Fruit fly (Drosophila melanogaster): Measurements from ENCODE around the gene CG4502.

Gene CG4502

dm6 chr2L:7148086-7148485, 56.0 kb downstream of the CG4502 start (continued):
- TF ChIP-seq Drgx (GFP tag; IDR thresholded peaks at IDR 0.05): peak; percentile 74
- peak; percentile 57; the same call in 1 of the 2 replicates for TF ChIP-seq H2.0 (GFP tag; IDR thresholded peaks at IDR 0.05)
- TF ChIP-seq wor (GFP tag; IDR thresholded peaks at IDR 0.05): peak; percentile 62
- TF ChIP-seq CG43689 (GFP tag; IDR thresholded peaks at IDR 0.05): no peak
- no peak for TF ChIP-seq pros (GFP tag; optimal IDR thresholded peaks at IDR 0.05)
- no peak for TF ChIP-seq NFAT (GFP tag; IDR thresholded peaks at IDR 0.05)
- TF ChIP-seq otp (GFP tag; IDR thresholded peaks at IDR 0.05): peak; percentile 76; the same call in 2 of the 3 replicates
- peak; percentile 73 for TF ChIP-seq lmd (GFP tag; IDR thresholded peaks at IDR 0.05)
- no peak for TF ChIP-seq cg (GFP tag; optimal IDR thresholded peaks at IDR 0.05)
- peak; percentile 23 for TF ChIP-seq Ets97D (GFP tag; optimal IDR thresholded peaks at IDR 0.05)
- peak; percentile 87 for TF ChIP-seq stc (GFP tag; IDR thresholded peaks at IDR 0.05)
- TF ChIP-seq kay (GFP tag; optimal IDR thresholded peaks at IDR 0.05): peak; percentile 18
- no peak for TF ChIP-seq C15 (GFP tag; IDR thresholded peaks at IDR 0.05)
- peak; percentile 53 for TF ChIP-seq CG8089 (GFP tag; optimal IDR thresholded peaks at IDR 0.05)
- TF ChIP-seq abd-A (tag; optimal IDR thresholded peaks at IDR 0.05): no peak
- peak; percentile 68 for TF ChIP-seq CG1602 (GFP tag; optimal IDR thresholded peaks at IDR 0.05)
- peak; percentile 67 for TF ChIP-seq trem (tag; optimal IDR thresholded peaks at IDR 0.05)
- TF ChIP-seq CHES-1-like (GFP tag; optimal IDR thresholded peaks at IDR 0.05): peak; percentile 47
- TF ChIP-seq CG9797 (GFP tag; optimal IDR thresholded peaks at IDR 0.05): no peak
- peak; percentile 17 for TF ChIP-seq Myb (GFP tag; optimal IDR thresholded peaks at IDR 0.05)
- TF ChIP-seq CG1832 (GFP tag; optimal IDR thresholded peaks at IDR 0.05): no peak
- TF ChIP-seq ssp (GFP tag; IDR thresholded peaks at IDR 0.05): peak; percentile 57
- TF ChIP-seq CG15011 (GFP tag; optimal IDR thresholded peaks at IDR 0.05): peak; percentile 16
- TF ChIP-seq CG17612 (GFP tag; IDR thresholded peaks at IDR 0.05): no peak; the same call in 1 of the 2 replicates
- peak in 1 of 3 experiments; percentile 72 for TF ChIP-seq lola (GFP tag; optimal IDR thresholded peaks at IDR 0.05)
- peak; percentile 22; the same call in 1 of the 2 replicates for TF ChIP-seq ro (GFP tag; IDR thresholded peaks at IDR 0.05)
- TF ChIP-seq Trl (optimal IDR thresholded peaks at IDR 0.05): no peak
- peak; percentile 69 for TF ChIP-seq Trl (GFP tag; optimal IDR thresholded peaks at IDR 0.05)
- TF ChIP-seq CG10565 (GFP tag; optimal IDR thresholded peaks at IDR 0.05): no peak
- TF ChIP-seq CG14050 (GFP tag; IDR thresholded peaks at IDR 0.05): peak; percentile 65
- peak; percentile 35 for TF ChIP-seq Awh (GFP tag; IDR thresholded peaks at IDR 0.05)
- TF ChIP-seq pnt (GFP tag; optimal IDR thresholded peaks at IDR 0.05): peak; percentile 74
- TF ChIP-seq CG12071 (GFP tag; optimal IDR thresholded peaks at IDR 0.05): peak; percentile 64
- peak; percentile 61 for TF ChIP-seq CG10209 (GFP tag; optimal IDR thresholded peaks at IDR 0.05)
- TF ChIP-seq HLH54F (GFP tag; optimal IDR thresholded peaks at IDR 0.05): peak; percentile 48
- TF ChIP-seq CTCF (GFP tag; optimal IDR thresholded peaks at IDR 0.05): peak; percentile 32
- TF ChIP-seq CG6813 (GFP tag; optimal IDR thresholded peaks at IDR 0.05): peak; percentile 59
- no peak for TF ChIP-seq gt (GFP tag; IDR thresholded peaks at IDR 0.05)
- peak; percentile 53 for TF ChIP-seq Bdp1 (GFP tag; optimal IDR thresholded peaks at IDR 0.05)
- TF ChIP-seq scrt (GFP tag; optimal IDR thresholded peaks at IDR 0.05): no peak
- no peak for TF ChIP-seq CG7963 (GFP tag; IDR thresholded peaks at IDR 0.05; ENCODE audit: partially characterized antibody)
- no peak for TF ChIP-seq CG10321 (GFP tag; IDR thresholded peaks at IDR 0.05)
- peak; percentile 59; the same call in 1 of the 3 replicates for TF ChIP-seq CG34422 (GFP tag; IDR thresholded peaks at IDR 0.05)
- TF ChIP-seq gce (GFP tag; IDR thresholded peaks at IDR 0.05): peak; percentile 40; the same call in 1 of the 3 replicates
- peak; percentile 72 for TF ChIP-seq odd (GFP tag; optimal IDR thresholded peaks at IDR 0.05)
- peak; percentile 89 for TF ChIP-seq CG11504 (tag; optimal IDR thresholded peaks at IDR 0.05)
- peak; percentile 73 for TF ChIP-seq pum (GFP tag; optimal IDR thresholded peaks at IDR 0.05)
- TF ChIP-seq hth (optimal IDR thresholded peaks at IDR 0.05): no peak
- peak; percentile 75 for TF ChIP-seq dysf (GFP tag; IDR thresholded peaks at IDR 0.05)
- peak; percentile 47 for TF ChIP-seq cato (GFP tag; optimal IDR thresholded peaks at IDR 0.05; ENCODE audit: borderline replicate concordance)
- peak; percentile 65 for TF ChIP-seq nerfin-1 (tag; optimal IDR thresholded peaks at IDR 0.05)
- TF ChIP-seq CG34224 (GFP tag; IDR thresholded peaks at IDR 0.05; ENCODE audit: partially characterized antibody): no peak
- no peak for TF ChIP-seq CG9215 (GFP tag; IDR thresholded peaks at IDR 0.05)
